Fruit fly (Drosophila melanogaster): ENCODE data around the gene Dref.

The Dref gene

DNA sequence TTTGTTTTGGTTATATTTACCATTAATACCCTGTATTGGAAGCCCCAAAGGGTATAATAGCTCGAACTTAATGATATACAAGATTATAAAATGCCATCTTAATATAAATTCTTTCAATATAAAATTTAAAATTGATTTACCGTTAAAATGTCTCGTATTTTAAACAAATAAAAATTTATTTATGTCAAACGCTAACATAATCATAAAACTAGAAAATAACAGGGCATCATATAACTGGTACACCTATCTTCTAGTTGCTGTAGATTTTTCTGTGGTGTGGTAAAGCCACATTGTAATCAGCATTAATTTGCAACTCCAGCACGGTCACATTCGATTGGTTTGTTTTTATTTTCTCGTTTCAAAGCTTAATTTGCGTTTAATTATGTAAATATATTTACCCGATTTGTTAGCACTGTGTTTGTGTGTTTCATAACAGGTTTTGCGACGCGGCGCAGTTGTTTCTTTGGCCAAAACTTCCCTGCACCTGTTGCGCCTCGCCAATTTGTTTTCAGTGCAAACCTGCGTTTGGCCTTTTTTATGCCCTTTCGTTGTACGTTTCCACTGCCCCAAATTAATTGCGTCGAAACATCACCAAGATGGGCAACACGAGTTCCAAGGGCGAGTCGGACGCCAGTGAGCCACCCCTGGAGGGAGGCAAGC lies 9.9 kb downstream of the Dref start, which contains the start of the genes CG4658 and CG5846 (continued):
- TF ChIP-seq Blimp-1 (GFP tag; optimal IDR thresholded peaks at IDR 0.05): peak; percentile 60
- peak; percentile 97 for TF ChIP-seq esn (GFP tag; optimal IDR thresholded peaks at IDR 0.05)
- peak; percentile 93 for TF ChIP-seq Gug (GFP tag; IDR thresholded peaks at IDR 0.05)
- TF ChIP-seq Lpt (GFP tag; optimal IDR thresholded peaks at IDR 0.05): peak; percentile 92
- TF ChIP-seq CG6854 (GFP tag; optimal IDR thresholded peaks at IDR 0.05): peak; percentile 40
- TF ChIP-seq CG8632 (GFP tag; optimal IDR thresholded peaks at IDR 0.05): peak; percentile 96
- TF ChIP-seq Sox14 (GFP tag; optimal IDR thresholded peaks at IDR 0.05): peak; percentile 93
- peak; percentile 95 for TF ChIP-seq Ets96B (tag; optimal IDR thresholded peaks at IDR 0.05)
- TF ChIP-seq pdm3 (GFP tag; optimal IDR thresholded peaks at IDR 0.05): peak; percentile 95
- peak; percentile 84 for TF ChIP-seq CG11902 (GFP tag; optimal IDR thresholded peaks at IDR 0.05)
- peak; percentile 93 for TF ChIP-seq lz (GFP tag; optimal IDR thresholded peaks at IDR 0.05)
- peak; percentile 92 for TF ChIP-seq Eip75B (GFP tag; optimal IDR thresholded peaks at IDR 0.05)

dm6 chr2L:9954696-9955095 lies 12.3 kb downstream of the Dref start:
- TF ChIP-seq topi (GFP tag; optimal IDR thresholded peaks at IDR 0.05) (no peak), Blimp-1 (GFP tag; optimal IDR thresholded peaks at IDR 0.05) (no peak), net (GFP tag; optimal IDR thresholded peaks at IDR 0.05) (no peak), CG9139 (GFP tag; optimal IDR thresholded peaks at IDR 0.05) (no peak), vri (GFP tag; optimal IDR thresholded peaks at IDR 0.05) (no peak), Gug (GFP tag; IDR thresholded peaks at IDR 0.05) (no peak), Sox14 (GFP tag; optimal IDR thresholded peaks at IDR 0.05) (no peak), CG11762 (GFP tag; optimal IDR thresholded peaks at IDR 0.05; ENCODE audit: insufficient read depth) (no peak), fkh (GFP tag; optimal IDR thresholded peaks at IDR 0.05) (no peak), spab (GFP tag; optimal IDR thresholded peaks at IDR 0.05) (no peak), CG10669 (GFP tag; optimal IDR thresholded peaks at IDR 0.05) (no peak), CG1621 (tag; optimal IDR thresholded peaks at IDR 0.05) (no peak), esn (GFP tag; optimal IDR thresholded peaks at IDR 0.05) (no peak), cyc (GFP tag; optimal IDR thresholded peaks at IDR 0.05) (no peak), CG8632 (GFP tag; optimal IDR thresholded peaks at IDR 0.05) (no peak), CG34406 (GFP tag; optimal IDR thresholded peaks at IDR 0.05) (no peak), lz (GFP tag; optimal IDR thresholded peaks at IDR 0.05) (no peak)

dm6 chr2L:9954119-9954518 lies 12.9 kb downstream of the Dref start, which contains the start of the genes CG13126 and CG4709:
Gene CG13126 (minus strand): TSS chr2L:9954181.
Gene CG4709 (plus strand): TSS chr2L:9954325.
- TF ChIP-seq CG16779 (tag; optimal IDR thresholded peaks at IDR 0.05) (peak; percentile 80), Eip78C (GFP tag) (peak; percentile 96), Sox14 (GFP tag; optimal IDR thresholded peaks at IDR 0.05) (peak; percentile 74), Sox15 (GFP tag; optimal IDR thresholded peaks at IDR 0.05) (peak; percentile 59), CG6808 (GFP tag; optimal IDR thresholded peaks at IDR 0.05) (peak; percentile 87), CG6854 (GFP tag; optimal IDR thresholded peaks at IDR 0.05) (peak; percentile 79), net (GFP tag; optimal IDR thresholded peaks at IDR 0.05) (peak; percentile 92), Lpt (GFP tag; optimal IDR thresholded peaks at IDR 0.05) (peak; percentile 82), CG11762 (GFP tag; optimal IDR thresholded peaks at IDR 0.05; ENCODE audit: insufficient read depth) (peak; percentile 86), ss (GFP tag; optimal IDR thresholded peaks at IDR 0.05) (peak; percentile 86 to 89), Hr39 (GFP tag; optimal IDR thresholded peaks at IDR 0.05) (peak; percentile 64), fd59A (GFP tag; optimal IDR thresholded peaks at IDR 0.05) (peak; percentile 59), CG34406 (GFP tag; optimal IDR thresholded peaks at IDR 0.05) (peak; percentile 88), Sox102F (GFP tag; optimal IDR thresholded peaks at IDR 0.05) (peak; percentile 85), cyc (GFP tag; optimal IDR thresholded peaks at IDR 0.05) (peak; percentile 86), svp (GFP tag) (peak; percentile 92), spab (GFP tag; optimal IDR thresholded peaks at IDR 0.05) (peak; percentile 85), CG8319 (GFP tag; optimal IDR thresholded peaks at IDR 0.05) (peak; percentile 86), dac (GFP tag; optimal IDR thresholded peaks at IDR 0.05) (peak; percentile 65), CG15336 (GFP tag; IDR thresholded peaks at IDR 0.05) (peak; percentile 94), CG11294 (GFP tag; IDR thresholded peaks at IDR 0.05) (peak; percentile 82), dsx (GFP tag; optimal IDR thresholded peaks at IDR 0.05; ENCODE audit: poor library complexity, severe bottlenecking) (peak; percentile 96), Hr4 (GFP tag; optimal IDR thresholded peaks at IDR 0.05) (peak; percentile 81), CG10669 (GFP tag; optimal IDR thresholded peaks at IDR 0.05) (peak; percentile 90), CG10631 (GFP tag; optimal IDR thresholded peaks at IDR 0.05) (peak; percentile 93), CG6163 (GFP tag; IDR thresholded peaks at IDR 0.05) (peak; percentile 90), CG8632 (GFP tag; optimal IDR thresholded peaks at IDR 0.05) (peak; percentile 85), CG6792 (GFP tag; optimal IDR thresholded peaks at IDR 0.05) (peak; percentile 86), Eip93F (GFP tag; optimal IDR thresholded peaks at IDR 0.05) (peak; percentile 65), CG8119 (GFP tag; IDR thresholded peaks at IDR 0.05) (peak; percentile 94), pdm3 (GFP tag; optimal IDR thresholded peaks at IDR 0.05) (peak; percentile 83), CG3919 (GFP tag; optimal IDR thresholded peaks at IDR 0.05) (peak; percentile 94), CG31627 (GFP tag; optimal IDR thresholded peaks at IDR 0.05) (peak; percentile 65)
